Worm (Caenorhabditis elegans) whole organism, mixed stage, embryonic: ENCODE results near the gene pes-9.
A peak's percentile ranks its signal among the peaks of the same experiment; 100 is the strongest.

ENCODE experiments used
- M03D4.4 ChIP-seq: sonication (generic microtip); optimal IDR thresholded peaks from 2 replicates; lab custom pipeline; 2017; ENCODE audit warnings: mild to moderate bottlenecking, missing genetic modification characterization, missing compliant biosample characterization
- blmp-1 ChIP-seq: fragments of 150-350 bp; optimal IDR thresholded peaks from 2 replicates; lab custom pipeline; 2014; ENCODE audit warnings: missing biosample characterization, missing genetic modification characterization
- ceh-39 ChIP-seq: fragments of 150-350 bp; optimal IDR thresholded peaks from 2 replicates; lab custom pipeline; 2014; ENCODE audit warnings: missing biosample characterization, missing genetic modification characterization
- ceh-83 ChIP-seq: fragments of 200-800 bp; sonication (Bioruptor generic); optimal IDR thresholded peaks from 2 replicates; lab custom pipeline; 2018; ENCODE audit warnings: mild to moderate bottlenecking, missing genetic modification characterization, missing compliant biosample characterization
- ces-1 ChIP-seq: fragments of 150-350 bp; optimal IDR thresholded peaks from 2 replicates; lab custom pipeline; 2014; ENCODE audit warnings: missing biosample characterization, missing genetic modification reagents, missing genetic modification characterization
- cnd-1 ChIP-seq: fragments of 200-800 bp; sonication (Bioruptor generic); optimal IDR thresholded peaks from 2 replicates; lab custom pipeline; 2018; ENCODE audit warnings: mild to moderate bottlenecking, missing genetic modification characterization, missing compliant biosample characterization
- drap-1 ChIP-seq: fragments of 200-800 bp; sonication (Bioruptor generic); optimal IDR thresholded peaks from 3 replicates; lab custom pipeline; 2018; ENCODE audit warnings: mild to moderate bottlenecking, missing genetic modification characterization, missing compliant biosample characterization
- elt-1 ChIP-seq: sonication (generic microtip); optimal IDR thresholded peaks from 2 replicates; lab custom pipeline; 2017; ENCODE audit warnings: missing genetic modification characterization, mild to moderate bottlenecking, missing compliant biosample characterization, antibody characterized with exemption, moderate library complexity, borderline replicate concordance; ENCODE audit not compliant: insufficient read depth
- elt-3 ChIP-seq: fragments of 150-350 bp; optimal IDR thresholded peaks from 2 replicates; lab custom pipeline; 2014; ENCODE audit warnings: missing biosample characterization, missing genetic modification characterization
- flh-1 ChIP-seq: fragments of 200-800 bp; sonication (Bioruptor generic); optimal IDR thresholded peaks from 2 replicates; lab custom pipeline; 2018; ENCODE audit warnings: mild to moderate bottlenecking, missing genetic modification characterization, moderate library complexity, missing compliant biosample characterization
- ham-2 ChIP-seq: fragments of 200-800 bp; sonication (Bioruptor generic); optimal IDR thresholded peaks from 2 replicates; lab custom pipeline; 2018; ENCODE audit warnings: mild to moderate bottlenecking, missing genetic modification characterization, missing compliant biosample characterization
- hlh-1 ChIP-seq: fragments of 150-350 bp; optimal IDR thresholded peaks from 2 replicates; lab custom pipeline; 2014; ENCODE audit warnings: missing biosample characterization, missing genetic modification reagents, missing genetic modification characterization
- lin-13 ChIP-seq: fragments of 150-350 bp; optimal IDR thresholded peaks from 2 replicates; lab custom pipeline; 2014; ENCODE audit warnings: missing biosample characterization, missing genetic modification characterization
- lin-32 ChIP-seq: fragments of 200-800 bp; sonication (Bioruptor generic); optimal IDR thresholded peaks from 2 replicates; lab custom pipeline; 2018; ENCODE audit warnings: mild to moderate bottlenecking, missing genetic modification characterization, missing compliant biosample characterization
- lsy-2 ChIP-seq: fragments of 150-350 bp; optimal IDR thresholded peaks from 2 replicates; lab custom pipeline; 2014; ENCODE audit warnings: missing biosample characterization, missing genetic modification characterization
- mab-5 ChIP-seq: fragments of 150-350 bp; optimal IDR thresholded peaks from 2 replicates; lab custom pipeline; 2014; ENCODE audit warnings: missing biosample characterization, missing genetic modification characterization
- mep-1 ChIP-seq: fragments of 150-350 bp; optimal IDR thresholded peaks from 2 replicates; lab custom pipeline; 2017; ENCODE audit warnings: missing biosample characterization, missing genetic modification reagents, missing genetic modification characterization, inconsistent platforms
- mls-2 ChIP-seq: sonication (generic microtip); optimal IDR thresholded peaks from 2 replicates; lab custom pipeline; 2016; ENCODE audit warnings: mild to moderate bottlenecking, missing genetic modification characterization, moderate library complexity, missing compliant biosample characterization
- nhr-12 ChIP-seq: fragments of 150-350 bp; optimal IDR thresholded peaks from 2 replicates; lab custom pipeline; 2014; ENCODE audit warnings: missing biosample characterization, missing genetic modification characterization
- nhr-2 ChIP-seq: fragments of 150-350 bp; optimal IDR thresholded peaks from 2 replicates; lab custom pipeline; 2014; ENCODE audit warnings: missing biosample characterization, missing genetic modification characterization
- nhr-237 ChIP-seq: fragments of 150-350 bp; optimal IDR thresholded peaks from 2 replicates; lab custom pipeline; 2014; ENCODE audit warnings: missing biosample characterization, missing genetic modification characterization
- nhr-28 ChIP-seq: fragments of 150-350 bp; optimal IDR thresholded peaks from 2 replicates; lab custom pipeline; 2014; ENCODE audit warnings: missing biosample characterization, missing genetic modification characterization
- nhr-76 ChIP-seq: sonication (generic microtip); optimal IDR thresholded peaks from 2 replicates; lab custom pipeline; 2017; ENCODE audit warnings: missing biosample characterization, missing genetic modification characterization
- pha-4 ChIP-seq: fragments of 150-350 bp; optimal IDR thresholded peaks from 2 replicates; lab custom pipeline; 2018; ENCODE audit warnings: missing biosample characterization, missing genetic modification reagents, missing genetic modification characterization
- sem-2 ChIP-seq: fragments of 200-800 bp; sonication (Bioruptor generic); optimal IDR thresholded peaks from 2 replicates; lab custom pipeline; 2018; ENCODE audit warnings: mild to moderate bottlenecking, missing genetic modification characterization, missing compliant biosample characterization
- snpc-4 ChIP-seq: fragments of 150-350 bp; optimal IDR thresholded peaks from 2 replicates; lab custom pipeline; 2014; ENCODE audit warnings: missing biosample characterization, missing genetic modification characterization
- sptf-1 ChIP-seq: sonication (generic microtip); optimal IDR thresholded peaks from 2 replicates; lab custom pipeline; 2017; ENCODE audit warnings: mild to moderate bottlenecking, missing genetic modification characterization, moderate library complexity, missing compliant biosample characterization
- tbx-8 ChIP-seq: fragments of 200-800 bp; sonication (Bioruptor generic); optimal IDR thresholded peaks from 2 replicates; lab custom pipeline; 2018; ENCODE audit warnings: mild to moderate bottlenecking, missing genetic modification characterization, moderate library complexity, missing compliant biosample characterization
- unc-120 ChIP-seq: sonication (generic microtip); optimal IDR thresholded peaks from 2 replicates; lab custom pipeline; 2017; ENCODE audit warnings: missing genetic modification characterization, missing compliant biosample characterization; ENCODE audit not compliant: poor library complexity, severe bottlenecking
- unc-39 ChIP-seq: fragments of 150-350 bp; optimal IDR thresholded peaks from 2 replicates; lab custom pipeline; 2014; ENCODE audit warnings: missing biosample characterization, missing genetic modification characterization
- unc-62 ChIP-seq: fragments of 150-350 bp; optimal IDR thresholded peaks from 2 replicates; lab custom pipeline; 2014; ENCODE audit warnings: missing biosample characterization, missing genetic modification reagents, missing genetic modification characterization
- zip-8 ChIP-seq: fragments of 150-350 bp; optimal IDR thresholded peaks from 2 replicates; lab custom pipeline; 2014; ENCODE audit warnings: missing biosample characterization, missing genetic modification characterization

Gene pes-9

ce11 chrV:14597005-14597680 lies at the start of gene pes-9:
Gene pes-9, minus strand, starts transcription at chrV:14597034.
- TF ChIP-seq ceh-83 (GFP tag; lab: Kevin White, UChicago) = no peak

- TF ChIP-seq snpc-4 (tag; lab: Kevin White, UChicago) = no peak
- peak; percentile 52 for TF ChIP-seq blmp-1 (tag; lab: Kevin White, UChicago)
- TF ChIP-seq ceh-83 (GFP tag; lab: Kevin White, UChicago) = no peak
- TF ChIP-seq zip-8 (tag; lab: Kevin White, UChicago) = no peak
- no peak for TF ChIP-seq nhr-2
- no peak for TF ChIP-seq flh-1 (GFP tag; lab: Kevin White, UChicago)
- no peak for TF ChIP-seq tbx-8 (GFP tag; lab: Kevin White, UChicago)
- TF ChIP-seq ham-2 = no peak
- no peak for TF ChIP-seq nhr-237 (tag; lab: Kevin White, UChicago)
- TF ChIP-seq mls-2 (tag; lab: Kevin White, UChicago) = no peak
- TF ChIP-seq nhr-12 (tag; lab: Kevin White, UChicago) = no peak
- TF ChIP-seq ceh-39 = no peak
- TF ChIP-seq sptf-1 (tag; lab: Kevin White, UChicago) = no peak
- no peak for TF ChIP-seq elt-3 (tag; lab: Kevin White, UChicago)
- TF ChIP-seq unc-62 = peak; percentile 41
- TF ChIP-seq hlh-1 (tag; lab: Kevin White, UChicago) = peak; percentile 0
- no peak for TF ChIP-seq lin-13 (tag; lab: Kevin White, UChicago)
- no peak for TF ChIP-seq M03D4.4 (tag; lab: Kevin White, UChicago)
- no peak for TF ChIP-seq mep-1
- TF ChIP-seq pha-4 (tag; lab: Kevin White, UChicago) = no peak
- TF ChIP-seq unc-120 (tag; lab: Kevin White, UChicago) = no peak
- TF ChIP-seq nhr-28 (tag; lab: Kevin White, UChicago) = no peak
- no peak for TF ChIP-seq ces-1 (GFP tag; lab: Kevin White, UChicago)
- no peak for TF ChIP-seq drap-1 (GFP tag; lab: Kevin White, UChicago)
- no peak for TF ChIP-seq cnd-1 (tag; lab: Kevin White, UChicago)
- no peak for TF ChIP-seq mab-5
- TF ChIP-seq, all 35 proteins: peak for 3
Measured at ce11 chrV:14645817-14646789, 49.3 kb upstream of the pes-9 start, which contains the start of the genes rfc-1 and pmp-3. Gene rfc-1, minus strand, starts transcription at chrV:14645979. Gene pmp-3, plus strand, starts transcription at chrV:14646739.

ce11 chrV:14642016-14642415 lies 45.2 kb upstream of the pes-9 start:
- TF ChIP-seq lsy-2 (tag; lab: Kevin White, UChicago) = no peak
- TF ChIP-seq nhr-76 (tag; lab: Kevin White, UChicago) = no peak
- no peak for TF ChIP-seq unc-39 (tag; lab: Kevin White, UChicago)
- no peak for TF ChIP-seq ces-1 (GFP tag; lab: Kevin White, UChicago)
- no peak for TF ChIP-seq unc-120 (tag; lab: Kevin White, UChicago)
- no peak for TF ChIP-seq M03D4.4 (tag; lab: Kevin White, UChicago)
- TF ChIP-seq nhr-2 = no peak
- TF ChIP-seq nhr-28 (tag; lab: Kevin White, UChicago) = no peak
- no peak for TF ChIP-seq zip-8 (tag; lab: Kevin White, UChicago)
- no peak for TF ChIP-seq unc-62
- TF ChIP-seq ceh-39 = no peak
- TF ChIP-seq ham-2 = no peak

- TF ChIP-seq lin-32 (GFP tag; lab: Kevin White, UChicago) = no peak
- TF ChIP-seq blmp-1 (tag; lab: Kevin White, UChicago) = no peak
- no peak for TF ChIP-seq elt-3 (tag; lab: Kevin White, UChicago)
- no peak for TF ChIP-seq sem-2 (GFP tag; lab: Kevin White, UChicago)
- no peak for TF ChIP-seq unc-120 (tag; lab: Kevin White, UChicago)
- no peak for TF ChIP-seq drap-1 (GFP tag; lab: Kevin White, UChicago)
- no peak for TF ChIP-seq tbx-8 (GFP tag; lab: Kevin White, UChicago)
- no peak for TF ChIP-seq ceh-83 (GFP tag; lab: Kevin White, UChicago)
- no peak for TF ChIP-seq nhr-12 (tag; lab: Kevin White, UChicago)
- no peak for TF ChIP-seq snpc-4 (tag; lab: Kevin White, UChicago)
- no peak for TF ChIP-seq ham-2
- no peak for TF ChIP-seq nhr-237 (tag; lab: Kevin White, UChicago)
- no peak for TF ChIP-seq M03D4.4 (tag; lab: Kevin White, UChicago)
- no peak for TF ChIP-seq unc-39 (tag; lab: Kevin White, UChicago)
- TF ChIP-seq mls-2 (tag; lab: Kevin White, UChicago) = no peak
- no peak for TF ChIP-seq nhr-28 (tag; lab: Kevin White, UChicago)
- TF ChIP-seq elt-1 (tag; lab: Kevin White, UChicago) = no peak
- no peak for TF ChIP-seq nhr-76 (tag; lab: Kevin White, UChicago)
- no peak for TF ChIP-seq lsy-2 (tag; lab: Kevin White, UChicago)
- TF ChIP-seq, all 35 proteins: peak for 0
Measured at ce11 chrV:14640769-14641168, 43.9 kb upstream of the pes-9 start, which contains the start of gene C54G10.1. Gene C54G10.1, plus strand, starts transcription at chrV:14641101.
